Worm (Caenorhabditis elegans): Measurements from ENCODE around the gene ugt-49.

- TF ChIP-seq T22C8.4 (GFP tag; IDR thresholded peaks at IDR 0.05), result no peak
- no peak for TF ChIP-seq med-1 (GFP tag; optimal IDR thresholded peaks at IDR 0.05; ENCODE audit: insufficient read depth)
Observed at ce11 chrV:10379761-10380160, 7.6 kb downstream of the ugt-49 start.

Measured in whole organism, midembryonic.